Fruit fly (Drosophila melanogaster) whole organism, embryonic: ENCODE data around the gene CG31797.

ENCODE experiments used
- CG10147 ChIP-seq: fragments of 200-800 bp; sonication (Bioruptor generic); optimal IDR thresholded peaks from 2 replicates; lab custom pipeline; 2019; ENCODE audit warnings: missing biosample characterization, mild to moderate bottlenecking, missing genetic modification characterization, moderate library complexity
- CG13287 ChIP-seq: fragments of 200-800 bp; sonication (Bioruptor generic); IDR thresholded peaks from 2 replicates; pipeline ENCODE4 v1.3.6; 2022; ENCODE audit warnings: missing biosample characterization, missing genetic modification characterization; ENCODE audit not compliant: partially characterized antibody
- CG13894 ChIP-seq: fragments of 200-800 bp; sonication (Bioruptor generic); optimal IDR thresholded peaks from 3 replicates; lab custom pipeline; 2018; ENCODE audit warnings: missing biosample characterization, mild to moderate bottlenecking, missing genetic modification characterization, moderate library complexity
- CG15479 ChIP-seq: fragments of 200-800 bp; sonication (Bioruptor generic); optimal IDR thresholded peaks from 3 replicates; lab custom pipeline; 2019; ENCODE audit warnings: missing biosample characterization, mild to moderate bottlenecking, missing genetic modification characterization, moderate library complexity
- CG17829 ChIP-seq: fragments of 200-800 bp; optimal IDR thresholded peaks from 2 replicates; lab custom pipeline; 2019; ENCODE audit warnings: missing biosample characterization, mild to moderate bottlenecking, missing genetic modification characterization, moderate library complexity
- CG1832 ChIP-seq: fragments of 200-800 bp; sonication (Bioruptor generic); optimal IDR thresholded peaks from 2 replicates; lab custom pipeline; 2017; ENCODE audit warnings: missing biosample characterization, mild to moderate bottlenecking, missing genetic modification characterization, inconsistent platforms
- CG18764 ChIP-seq: fragments of 200-800 bp; sonication (Bioruptor generic); optimal IDR thresholded peaks from 3 replicates; lab custom pipeline; 2016; ENCODE audit warnings: missing biosample characterization, missing genetic modification characterization
- CG2199 ChIP-seq: fragments of 200-800 bp; sonication (Bioruptor generic); IDR thresholded peaks from 3 replicates; pipeline ENCODE4 v1.3.6; 2022; ENCODE audit warnings: missing biosample characterization, missing genetic modification characterization
- CG4707 ChIP-seq: fragments of 200-800 bp; sonication (Bioruptor generic); optimal IDR thresholded peaks from 2 replicates; lab custom pipeline; 2018; ENCODE audit warnings: missing biosample characterization, mild to moderate bottlenecking, missing genetic modification characterization, moderate library complexity
- CG5180 ChIP-seq: fragments of 200-800 bp; sonication (Bioruptor generic); optimal IDR thresholded peaks from 3 replicates; lab custom pipeline; 2017; ENCODE audit warnings: missing biosample characterization, missing genetic modification characterization, mild to moderate bottlenecking, moderate library complexity, missing genetic modification reagents
- CG6272 ChIP-seq: fragments of 200-800 bp; sonication (Bioruptor generic); IDR thresholded peaks from 2 replicates; pipeline ENCODE4 v1.3.6; 2022; ENCODE audit warnings: missing biosample characterization, missing genetic modification characterization
- CG6654 ChIP-seq: fragments of 200-800 bp; sonication (Bioruptor generic); optimal IDR thresholded peaks from 2 replicates; lab custom pipeline; 2017; ENCODE audit warnings: missing biosample characterization, mild to moderate bottlenecking, missing genetic modification characterization
- D ChIP-seq, 2 experiments: fragments of 200-800 bp in 1 of 2; fragments of >200 bp in 1 of 2; sonication (Bioruptor generic) in 1 of 2; optimal IDR thresholded peaks; 2 replicates in 1 of 2; 3 replicates in 1 of 2; lab custom pipeline; 2017; ENCODE audit warnings: mild to moderate bottlenecking in 1 of 2, missing biosample characterization in 1 of 2, missing genetic modification characterization in 1 of 2, missing genetic modification reagents in 1 of 2
- D19A ChIP-seq: fragments of 200-800 bp; optimal IDR thresholded peaks from 3 replicates; lab custom pipeline; 2019; ENCODE audit warnings: missing biosample characterization, mild to moderate bottlenecking, missing genetic modification characterization, moderate library complexity
- Dad ChIP-seq: fragments of 200-800 bp; sonication (Bioruptor generic); optimal IDR thresholded peaks from 3 replicates; lab custom pipeline; 2016; ENCODE audit warnings: missing biosample characterization, missing genetic modification characterization
- Deaf1 ChIP-seq: fragments of 200-800 bp; optimal IDR thresholded peaks from 3 replicates; lab custom pipeline; 2019; ENCODE audit warnings: missing biosample characterization, mild to moderate bottlenecking, missing genetic modification characterization, moderate library complexity
- Drgx ChIP-seq: fragments of 200-800 bp; sonication (Bioruptor generic); IDR thresholded peaks from 2 replicates; pipeline ENCODE4 v1.3.6; 2022; ENCODE audit warnings: missing biosample characterization, missing genetic modification characterization
- Ets65A ChIP-seq: fragments of 200-800 bp; sonication (Bioruptor generic); peaks from one replicate; lab custom pipeline; 2016; ENCODE audit warnings: missing biosample characterization, missing genetic modification characterization
- Hand ChIP-seq: fragments of 200-800 bp; sonication (Bioruptor generic); optimal IDR thresholded peaks from 2 replicates; lab custom pipeline; 2017; ENCODE audit warnings: mild to moderate bottlenecking, missing biosample characterization, missing genetic modification reagents, missing genetic modification characterization
- Hey ChIP-seq: fragments of 200-800 bp; sonication (Bioruptor generic); optimal IDR thresholded peaks from 3 replicates; lab custom pipeline; 2018; ENCODE audit warnings: missing biosample characterization, mild to moderate bottlenecking, missing genetic modification characterization
- Kr ChIP-seq: fragments of 200-800 bp; sonication (Bioruptor generic); optimal IDR thresholded peaks from 2 replicates; lab custom pipeline; 2017; ENCODE audit warnings: missing biosample characterization, mild to moderate bottlenecking, missing genetic modification characterization
- Neu2 ChIP-seq: fragments of 200-800 bp; sonication (Bioruptor generic); optimal IDR thresholded peaks from 3 replicates; lab custom pipeline; 2016; ENCODE audit warnings: missing biosample characterization, missing genetic modification characterization, borderline replicate concordance
- abd-A ChIP-seq: fragments of 200-800 bp; sonication (Bioruptor generic); optimal IDR thresholded peaks from 3 replicates; lab custom pipeline; 2019; ENCODE audit warnings: missing biosample characterization, mild to moderate bottlenecking, missing genetic modification characterization, moderate library complexity
- crc ChIP-seq: fragments of 200-800 bp; sonication (Bioruptor generic); optimal IDR thresholded peaks from 2 replicates; lab custom pipeline; 2016; ENCODE audit warnings: missing biosample characterization, missing genetic modification characterization
- fru ChIP-seq: fragments of >200 bp; optimal IDR thresholded peaks from 2 replicates; lab custom pipeline; 2017
- gcm2 ChIP-seq: fragments of 200-800 bp; sonication (Bioruptor generic); optimal IDR thresholded peaks from 2 replicates; lab custom pipeline; 2016; ENCODE audit warnings: missing biosample characterization, missing genetic modification characterization
- gsb ChIP-seq: fragments of 200-800 bp; sonication (Bioruptor generic); IDR thresholded peaks from 2 replicates; pipeline ENCODE4 v1.3.6; 2022; ENCODE audit warnings: missing biosample characterization, missing genetic modification characterization
- gsb-n ChIP-seq: fragments of 200-800 bp; sonication (Bioruptor generic); optimal IDR thresholded peaks from 3 replicates; lab custom pipeline; 2018; ENCODE audit warnings: missing biosample characterization, mild to moderate bottlenecking, missing genetic modification characterization
- ind ChIP-seq: fragments of 200-800 bp; sonication (Bioruptor generic); optimal IDR thresholded peaks from 3 replicates; lab custom pipeline; 2016; ENCODE audit warnings: missing biosample characterization, missing genetic modification characterization
- jumu ChIP-seq: fragments of 200-800 bp; sonication (Bioruptor generic); optimal IDR thresholded peaks from 3 replicates; lab custom pipeline; 2016; ENCODE audit warnings: missing biosample characterization, missing genetic modification characterization
- lab ChIP-seq: fragments of 200-800 bp; sonication (Bioruptor generic); optimal IDR thresholded peaks from 3 replicates; lab custom pipeline; 2017; ENCODE audit warnings: missing biosample characterization, missing genetic modification characterization, mild to moderate bottlenecking, moderate library complexity, missing genetic modification reagents
- mam ChIP-seq: fragments of 200-800 bp; sonication (Bioruptor generic); optimal IDR thresholded peaks from 3 replicates; lab custom pipeline; 2016; ENCODE audit warnings: missing biosample characterization, missing genetic modification characterization
- org-1 ChIP-seq: fragments of 200-800 bp; sonication (Bioruptor generic); optimal IDR thresholded peaks from 2 replicates; lab custom pipeline; 2017; ENCODE audit warnings: missing biosample characterization, missing genetic modification characterization
- pros ChIP-seq: fragments of 200-800 bp; sonication (Bioruptor generic); optimal IDR thresholded peaks from 3 replicates; lab custom pipeline; 2019; ENCODE audit warnings: missing biosample characterization, mild to moderate bottlenecking, missing genetic modification characterization, moderate library complexity
- repo ChIP-seq: fragments of 200-800 bp; sonication (Bioruptor generic); optimal IDR thresholded peaks from 2 replicates; lab custom pipeline; 2016; ENCODE audit warnings: missing biosample characterization, missing genetic modification characterization
- tio ChIP-seq: fragments of 200-800 bp; sonication (Bioruptor generic); optimal IDR thresholded peaks from 2 replicates; lab custom pipeline; 2017; ENCODE audit warnings: missing biosample characterization, missing genetic modification characterization, inconsistent platforms
- usp ChIP-seq: fragments of >200 bp; optimal IDR thresholded peaks from 2 replicates; lab custom pipeline; 2017; ENCODE audit warnings: missing biosample characterization, missing genetic modification characterization
- vvl ChIP-seq: fragments of 200-800 bp; sonication (Bioruptor generic); IDR thresholded peaks from 2 replicates; pipeline ENCODE4 v1.3.6; 2022; ENCODE audit warnings: missing biosample characterization, missing genetic modification characterization
- z ChIP-seq: fragments of 200-800 bp; sonication (Bioruptor generic); IDR thresholded peaks from 3 replicates; pipeline ENCODE4 v1.3.6; 2022; ENCODE audit warnings: missing biosample characterization, missing genetic modification characterization

CG31797 gene

DNA sequence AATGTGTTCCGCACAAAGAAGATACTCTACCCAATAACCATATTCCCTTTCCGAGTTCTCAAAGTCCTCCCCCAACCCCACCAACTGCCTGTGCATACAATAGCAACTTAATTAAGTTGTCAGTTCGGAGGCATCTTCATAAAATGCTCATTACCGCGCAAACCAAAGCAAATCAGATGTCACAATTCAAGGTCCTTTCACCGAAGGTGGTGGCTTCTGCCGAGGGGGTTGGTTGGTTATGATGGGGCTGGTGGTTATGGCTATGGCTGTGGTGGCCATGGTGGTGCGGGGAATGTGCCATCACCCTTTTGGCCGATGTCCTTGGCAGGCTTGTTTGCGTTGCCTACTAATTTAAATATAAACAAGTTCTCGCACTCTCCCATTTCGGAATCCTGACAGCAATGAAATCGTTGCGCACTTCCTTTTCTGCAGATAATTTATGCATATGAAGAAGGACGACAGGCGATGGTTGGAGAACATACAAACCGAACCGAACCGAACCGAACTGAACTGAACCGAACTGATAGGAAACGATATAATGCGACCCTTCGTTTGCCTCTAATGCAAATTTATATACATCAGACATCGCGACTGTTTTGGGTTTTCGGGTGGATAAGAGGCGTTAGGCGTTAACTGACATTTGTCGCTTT is 26.3 kb downstream of the CG31797 start (continued):
- TF ChIP-seq Kr (GFP tag; lab: Kevin White, UChicago), result peak; percentile 42
- TF ChIP-seq gcm2 (GFP tag; lab: Kevin White, UChicago), result no peak
- no peak for TF ChIP-seq CG6654 (GFP tag; lab: Kevin White, UChicago)
- no peak for TF ChIP-seq gsb
- TF ChIP-seq Hey (tag; lab: Kevin White, UChicago), result peak; percentile 2
- peak; percentile 66 for TF ChIP-seq pros
- TF ChIP-seq ind (GFP tag; lab: Kevin White, UChicago), result no peak
- no peak for TF ChIP-seq crc (GFP tag; lab: Kevin White, UChicago)
- TF ChIP-seq lab, result no peak
- TF ChIP-seq CG15479 (GFP tag; lab: Kevin White, UChicago), result no peak
- TF ChIP-seq CG10147 (GFP tag; lab: Kevin White, UChicago), result no peak
- no peak for TF ChIP-seq z
- no peak for TF ChIP-seq repo
- peak; percentile 84 for TF ChIP-seq Deaf1 (tag; lab: Kevin White, UChicago)
- TF ChIP-seq CG18764 (GFP tag; lab: Kevin White, UChicago), result no peak
- TF ChIP-seq Neu2 (GFP tag; lab: Kevin White, UChicago), result no peak
- no peak for TF ChIP-seq CG6272 (GFP tag; lab: Robert Waterston, UW)
- no peak for TF ChIP-seq tio (GFP tag; lab: Kevin White, UChicago)
- peak; percentile 49 for TF ChIP-seq CG5180 (GFP tag; lab: Kevin White, UChicago)
- no peak for TF ChIP-seq usp (GFP tag; lab: Kevin White, UChicago)
- TF ChIP-seq abd-A, result peak; percentile 45
- TF ChIP-seq Dad (GFP tag; lab: Kevin White, UChicago), result no peak
- no peak for TF ChIP-seq CG13287 (GFP tag; lab: Robert Waterston, UW)
- no peak for TF ChIP-seq Hand (GFP tag; lab: Kevin White, UChicago)
- peak; percentile 75 for TF ChIP-seq gsb-n (tag; lab: Kevin White, UChicago)
- TF ChIP-seq mam (GFP tag; lab: Kevin White, UChicago), result no peak
- TF ChIP-seq CG17829 (tag; lab: Kevin White, UChicago), result no peak
- peak; percentile 48 for TF ChIP-seq Ets65A
- TF ChIP-seq fru, result no peak
- TF ChIP-seq CG13894 (tag; lab: Kevin White, UChicago), result peak; percentile 54
- TF ChIP-seq vvl (GFP tag; lab: Robert Waterston, UW), result peak; percentile 68; the same call in 1 of the 2 replicates
- peak; percentile 26 for TF ChIP-seq D19A
- no peak for TF ChIP-seq CG1832 (GFP tag; lab: Kevin White, UChicago)
- TF ChIP-seq CG2199 (GFP tag; lab: Robert Waterston, UW), result 0 out of 3 replicates have a peak, but pooled peaks have one; percentile 16
- no peak for TF ChIP-seq D (optimal IDR thresholded peaks at IDR 0.05; lab: Kevin White, UChicago)
- TF ChIP-seq D (GFP tag; optimal IDR thresholded peaks at IDR 0.05; lab: Kevin White, UChicago), result no peak
- no peak for TF ChIP-seq CG4707 (GFP tag; lab: Kevin White, UChicago)
- TF ChIP-seq org-1 (GFP tag; lab: Kevin White, UChicago), result no peak
- TF ChIP-seq, all 482 proteins: peak for 17

DNA sequence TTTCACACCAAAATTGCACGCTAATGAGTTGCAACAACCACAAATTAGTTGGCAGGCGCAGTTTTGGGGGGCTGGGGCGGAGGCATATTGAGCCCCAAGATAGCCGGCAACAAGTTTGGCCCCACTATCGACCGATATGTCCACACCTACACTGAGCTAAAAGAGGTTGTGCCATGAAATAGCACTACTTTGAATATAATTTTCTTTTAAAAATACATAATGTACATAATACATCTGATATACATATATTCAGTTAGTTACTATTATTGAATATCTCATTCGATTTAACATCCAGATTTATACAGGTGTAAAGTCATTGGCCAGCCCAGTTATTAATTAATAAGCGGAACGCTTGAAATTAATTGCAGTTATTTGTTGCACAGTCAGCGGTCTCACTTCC is 26.9 kb downstream of the CG31797 start:
- TF ChIP-seq Drgx (GFP tag; lab: Robert Waterston, UW) (peak; percentile 60; the same call in 1 of the 2 replicates), jumu (GFP tag; lab: Kevin White, UChicago) (no peak)
